Fruit fly (Drosophila melanogaster) whole organism, embryonic: ENCODE measurements around the gene CG7497.

Experiments used
- B-H2 ChIP-seq: fragments of 200-800 bp; sonication (Bioruptor generic); optimal IDR thresholded peaks from 2 replicates; lab custom pipeline; 2018; ENCODE audit warnings: missing biosample characterization, mild to moderate bottlenecking, missing genetic modification characterization
- CG12299 ChIP-seq: fragments of 200-800 bp; sonication (Bioruptor generic); optimal IDR thresholded peaks from 2 replicates; lab custom pipeline; 2018; ENCODE audit warnings: missing biosample characterization, mild to moderate bottlenecking, missing genetic modification characterization
- CG14441 ChIP-seq: fragments of 200-800 bp; sonication (Bioruptor generic); IDR thresholded peaks from 2 replicates; pipeline ENCODE4 v1.3.6; 2022; ENCODE audit warnings: missing biosample characterization, missing genetic modification characterization
- CG4328 ChIP-seq: fragments of 200-800 bp; sonication (Bioruptor generic); optimal IDR thresholded peaks from 3 replicates; lab custom pipeline; 2017; ENCODE audit warnings: missing biosample characterization, missing genetic modification reagents, missing genetic modification characterization
- Fer2 ChIP-seq: fragments of 200-800 bp; sonication (Bioruptor generic); optimal IDR thresholded peaks from 2 replicates; lab custom pipeline; 2018; ENCODE audit warnings: missing biosample characterization, mild to moderate bottlenecking, missing genetic modification characterization, moderate library complexity
- Hr3 ChIP-seq: fragments of 200-800 bp; sonication (Bioruptor generic); optimal IDR thresholded peaks from 3 replicates; lab custom pipeline; 2016; ENCODE audit warnings: missing biosample characterization, missing genetic modification characterization
- crol ChIP-seq: fragments of 200-800 bp; sonication (Bioruptor generic); IDR thresholded peaks from 2 replicates; pipeline ENCODE4 v1.3.6; 2022; ENCODE audit warnings: missing biosample characterization, missing genetic modification characterization
- gro ChIP-seq: fragments of 200-800 bp; sonication (Bioruptor generic); optimal IDR thresholded peaks from 2 replicates; lab custom pipeline; 2016; ENCODE audit warnings: missing biosample characterization, missing genetic modification characterization
- hb ChIP-seq: fragments of 200-800 bp; sonication (Bioruptor generic); IDR thresholded peaks from 3 replicates; pipeline ENCODE4 v1.3.6; 2022; ENCODE audit warnings: missing biosample characterization, missing genetic modification characterization; ENCODE audit not compliant: partially characterized antibody
- lov ChIP-seq, 2 experiments: fragments of 200-800 bp in 1 of 2; fragments of >200 bp in 1 of 2; sonication (Bioruptor generic) in 1 of 2; IDR thresholded peaks in 1 of 2; optimal IDR thresholded peaks in 1 of 2; 2 replicates in 1 of 2; 3 replicates in 1 of 2; pipeline versions ENCODE4 v1.3.6 to Lab custom; 2017 to 2022; ENCODE audit warnings: missing biosample characterization in 1 of 2, missing genetic modification characterization in 1 of 2
- salm ChIP-seq: fragments of 200-800 bp; sonication (Bioruptor generic); optimal IDR thresholded peaks from 2 replicates; lab custom pipeline; 2018; ENCODE audit warnings: missing biosample characterization, mild to moderate bottlenecking, missing genetic modification characterization

dm6 chr3L:17622935-17623334 is 10.3 kb upstream of the CG7497 start:
- no peak for TF ChIP-seq salm (tag; lab: Kevin White, UChicago)
- TF ChIP-seq B-H2: no peak
- no peak for TF ChIP-seq gro
- no peak for TF ChIP-seq CG4328 (GFP tag; lab: Kevin White, UChicago)
- no peak for TF ChIP-seq lov (optimal IDR thresholded peaks at IDR 0.05; lab: Kevin White, UChicago)
- TF ChIP-seq lov (GFP tag; IDR thresholded peaks at IDR 0.05; lab: Robert Waterston, UW): no peak
- no peak for TF ChIP-seq CG12299 (tag; lab: Kevin White, UChicago)
- TF ChIP-seq Fer2 (tag; lab: Kevin White, UChicago): no peak
- TF ChIP-seq CG14441: no peak
- TF ChIP-seq Hr3 (GFP tag; lab: Kevin White, UChicago): no peak
- no peak for TF ChIP-seq hb
- no peak for TF ChIP-seq crol
